Worm (Caenorhabditis elegans): Measurements from ENCODE around the gene B0252.8.

B0252.8 gene

DNA sequence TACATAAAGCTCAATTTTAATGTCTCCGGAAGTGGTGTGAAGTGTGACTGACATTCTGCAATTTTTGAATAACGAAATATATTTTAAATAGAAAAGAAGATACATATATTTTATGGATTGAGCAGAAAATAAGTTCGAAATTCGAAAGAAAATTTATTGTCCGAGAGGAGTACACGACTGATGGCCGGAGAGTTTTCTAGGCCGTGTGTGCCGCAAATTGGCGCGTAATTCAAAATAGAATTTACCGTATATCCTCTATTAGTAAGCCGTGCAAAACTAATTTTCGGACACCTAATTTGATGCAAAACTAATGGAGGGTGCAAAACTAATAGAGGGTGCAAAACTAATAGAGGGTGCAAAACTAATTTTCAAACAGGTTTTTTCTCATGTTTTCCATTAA, 2.7 kb upstream of the B0252.8 start, which contains the start of gene cyn-10 (continued):
- peak; percentile 12 for TF ChIP-seq pqm-1 (tag; optimal IDR thresholded peaks at IDR 0.05)
- TF ChIP-seq ceh-24 (tag; optimal IDR thresholded peaks at IDR 0.05) = no peak
- peak; percentile 91 for TF ChIP-seq hlh-8 (tag; optimal IDR thresholded peaks at IDR 0.05)
- TF ChIP-seq pag-3 (tag; optimal IDR thresholded peaks at IDR 0.05; ENCODE audit: borderline replicate concordance) = no peak
- no peak for TF ChIP-seq K09A11.1 (tag; optimal IDR thresholded peaks at IDR 0.05; ENCODE audit: insufficient read depth)
- TF ChIP-seq ahr-1 (tag; optimal IDR thresholded peaks at IDR 0.05) = peak; percentile 40
- peak; percentile 69 for TF ChIP-seq fax-1 (tag; optimal IDR thresholded peaks at IDR 0.05)
- TF ChIP-seq dmd-4 (tag; optimal IDR thresholded peaks at IDR 0.05; ENCODE audit: borderline replicate concordance) = no peak
- peak; percentile 80 for TF ChIP-seq rnt-1 (tag; optimal IDR thresholded peaks at IDR 0.05)
- TF ChIP-seq hlh-15 (tag; optimal IDR thresholded peaks at IDR 0.05) = no peak
- no peak for TF ChIP-seq ceh-48 (tag; optimal IDR thresholded peaks at IDR 0.05)
- no peak for TF ChIP-seq ama-1 (optimal IDR thresholded peaks at IDR 0.05)
- TF ChIP-seq unc-55 (GFP tag; optimal IDR thresholded peaks at IDR 0.05) = no peak
- peak; percentile 5 for TF ChIP-seq ceh-19 (GFP tag; optimal IDR thresholded peaks at IDR 0.05)
- peak; percentile 5 for TF ChIP-seq npax-4 (tag; optimal IDR thresholded peaks at IDR 0.05)
- no peak for TF ChIP-seq Y22D7AL.16 (tag; optimal IDR thresholded peaks at IDR 0.05)
- TF ChIP-seq pha-2 (tag; optimal IDR thresholded peaks at IDR 0.05) = no peak
- TF ChIP-seq ceh-31 (tag; optimal IDR thresholded peaks at IDR 0.05) = peak; percentile 95
- TF ChIP-seq gmeb-2 (tag; optimal IDR thresholded peaks at IDR 0.05) = peak; percentile 50
- TF ChIP-seq pat-9 (tag; optimal IDR thresholded peaks at IDR 0.05) = no peak
- TF ChIP-seq ceh-22 (tag; optimal IDR thresholded peaks at IDR 0.05) = no peak
- peak; percentile 65 for TF ChIP-seq eyg-1 (tag; optimal IDR thresholded peaks at IDR 0.05)
- TF ChIP-seq fkh-10 (GFP tag; optimal IDR thresholded peaks at IDR 0.05) = no peak
- TF ChIP-seq ceh-34 (tag; optimal IDR thresholded peaks at IDR 0.05) = peak; percentile 47
- TF ChIP-seq hlh-30 (tag; optimal IDR thresholded peaks at IDR 0.05; ENCODE audit: insufficient read depth) = no peak
- TF ChIP-seq odd-2 (tag; optimal IDR thresholded peaks at IDR 0.05) = no peak
- TF ChIP-seq ceh-45 (GFP tag; IDR thresholded peaks at IDR 0.05) = no peak
- peak; percentile 56 for TF ChIP-seq syd-9 (tag; optimal IDR thresholded peaks at IDR 0.05)
- TF ChIP-seq nhr-232 (tag; optimal IDR thresholded peaks at IDR 0.05) = no peak
- no peak for TF ChIP-seq elt-4 (tag; optimal IDR thresholded peaks at IDR 0.05)
- TF ChIP-seq unc-86 (tag; optimal IDR thresholded peaks at IDR 0.05) = peak; percentile 42
- TF ChIP-seq mec-3 (tag; optimal IDR thresholded peaks at IDR 0.05; ENCODE audit: borderline replicate concordance) = peak; percentile 67
- no peak for TF ChIP-seq che-1 (tag; optimal IDR thresholded peaks at IDR 0.05)

DNA sequence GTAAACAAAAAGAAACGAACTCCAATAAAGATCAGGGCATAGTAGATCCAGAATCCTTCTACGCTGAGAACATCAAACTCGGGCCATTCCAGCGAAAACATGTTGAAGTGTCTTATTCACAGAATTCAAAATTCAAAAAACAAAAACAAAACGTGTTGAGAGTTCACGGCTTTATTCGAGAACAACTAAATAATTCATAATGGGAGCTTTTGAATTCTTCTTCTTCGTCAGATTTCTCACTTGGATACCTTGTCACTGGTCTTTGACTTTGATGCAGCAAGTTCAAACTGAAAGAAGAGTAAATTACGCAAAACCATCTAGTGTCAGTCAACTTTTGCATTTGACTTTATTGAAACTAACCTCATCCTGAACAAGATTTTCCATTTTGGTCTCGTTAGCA, 1.7 kb downstream of the B0252.8 start, which contains the start of gene B0252.11:
TSS of gene B0252.11 (minus strand) at position 101 of the 400 bp plus-strand sequence.
- TF ChIP-seq fkh-6 (tag; optimal IDR thresholded peaks at IDR 0.05) (no peak), Y22D7AL.16 (tag; optimal IDR thresholded peaks at IDR 0.05) (no peak), mec-3 (tag; optimal IDR thresholded peaks at IDR 0.05; ENCODE audit: borderline replicate concordance) (no peak), syd-9 (tag; optimal IDR thresholded peaks at IDR 0.05) (no peak), pha-4 (tag; optimal IDR thresholded peaks at IDR 0.05) (no peak)

DNA sequence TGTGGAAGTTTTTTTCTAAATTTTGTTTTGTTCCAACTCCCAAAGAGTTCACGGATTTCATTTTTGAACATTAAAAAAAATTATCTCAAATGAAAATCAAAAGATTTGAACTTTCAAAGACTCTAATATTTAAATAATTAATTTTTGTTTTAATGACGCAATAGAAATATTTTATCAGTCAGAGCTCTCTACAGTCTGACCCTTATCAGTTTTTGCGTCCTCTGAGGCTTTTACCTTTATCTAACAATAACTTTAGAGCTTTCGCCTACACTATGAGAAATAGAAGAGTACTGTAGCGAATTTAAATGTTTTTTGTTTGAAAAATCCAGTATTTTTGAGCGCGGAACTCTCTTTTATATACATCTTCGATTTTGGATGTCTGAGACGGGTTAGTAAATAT, 2.9 kb downstream of the B0252.8 start, which contains the start of gene B0252.5:
TSS of gene B0252.5 (minus strand) at position 17 of the 400 bp plus-strand sequence.
- TF ChIP-seq ceh-18 (tag; optimal IDR thresholded peaks at IDR 0.05) = no peak
- no peak for TF ChIP-seq ceh-22 (tag; optimal IDR thresholded peaks at IDR 0.05)
- no peak for TF ChIP-seq pha-2 (tag; optimal IDR thresholded peaks at IDR 0.05)
- no peak for TF ChIP-seq fkh-10 (GFP tag; optimal IDR thresholded peaks at IDR 0.05)
- TF ChIP-seq nfya-1 (tag; optimal IDR thresholded peaks at IDR 0.05) = no peak
- no peak for TF ChIP-seq unc-86 (tag; optimal IDR thresholded peaks at IDR 0.05)
- no peak for TF ChIP-seq nhr-232 (tag; optimal IDR thresholded peaks at IDR 0.05)
- no peak for TF ChIP-seq pag-3 (tag; optimal IDR thresholded peaks at IDR 0.05; ENCODE audit: borderline replicate concordance)
- no peak for TF ChIP-seq K09A11.1 (tag; optimal IDR thresholded peaks at IDR 0.05; ENCODE audit: insufficient read depth)
